Worm (Caenorhabditis elegans) whole organism, L3 larva: ENCODE results near the gene pph-6.

Experiments used
- aly-2 ChIP-seq: fragments of 150-350 bp; optimal IDR thresholded peaks from 2 replicates; lab custom pipeline; 2014; ENCODE audit warnings: missing biosample characterization, missing genetic modification characterization
- elt-1 ChIP-seq: fragments of 150-350 bp; optimal IDR thresholded peaks from 2 replicates; lab custom pipeline; 2014; ENCODE audit warnings: missing biosample characterization, missing genetic modification characterization
- fkh-10 ChIP-seq: sonication (generic microtip); optimal IDR thresholded peaks from 2 replicates; lab custom pipeline; 2017; ENCODE audit warnings: missing biosample characterization, missing genetic modification reagents, missing genetic modification characterization
- jun-1 ChIP-seq: fragments of 150-350 bp; optimal IDR thresholded peaks from 2 replicates; lab custom pipeline; 2014; ENCODE audit warnings: missing biosample characterization, missing genetic modification reagents, missing genetic modification characterization

DNA sequence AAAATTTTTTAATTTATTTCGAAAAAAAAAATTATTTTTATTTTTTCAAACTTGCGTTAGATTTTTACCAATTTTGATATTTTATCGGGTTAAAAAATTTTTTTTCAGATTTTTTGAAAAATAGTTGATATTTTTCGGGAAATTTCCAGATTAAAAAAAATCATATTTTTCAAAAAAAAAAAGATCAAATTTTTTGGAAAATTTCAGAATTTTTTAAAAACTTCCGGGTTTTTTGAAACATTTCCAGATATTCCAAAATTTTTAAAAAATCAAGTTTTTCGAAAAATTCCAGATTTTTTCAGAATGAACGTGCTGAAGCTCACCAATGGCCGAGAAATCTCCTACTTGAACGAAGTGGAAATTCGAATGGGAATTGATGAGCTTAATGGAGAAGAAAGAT, 36.1 kb upstream of the pph-6 start, which contains the start of gene metl-18:
- no peak for TF ChIP-seq aly-2 (tag; lab: Kevin White, UChicago)
- TF ChIP-seq fkh-10 (GFP tag; lab: Kevin White, UChicago) = no peak
- no peak for TF ChIP-seq elt-1 (tag; lab: Kevin White, UChicago)
- TF ChIP-seq jun-1 (tag; lab: Kevin White, UChicago) = no peak
